Worm (Caenorhabditis elegans): Measurements from ENCODE around the gene clc-6.
A peak's percentile ranks its signal among the peaks of the same experiment; 100 is the strongest.

The clc-6 gene

ce11 chrV:11206467-11206866 lies 10.5 kb upstream of the clc-6 start:
- TF ChIP-seq nfya-1 (tag; optimal IDR thresholded peaks at IDR 0.05) = no peak

DNA sequence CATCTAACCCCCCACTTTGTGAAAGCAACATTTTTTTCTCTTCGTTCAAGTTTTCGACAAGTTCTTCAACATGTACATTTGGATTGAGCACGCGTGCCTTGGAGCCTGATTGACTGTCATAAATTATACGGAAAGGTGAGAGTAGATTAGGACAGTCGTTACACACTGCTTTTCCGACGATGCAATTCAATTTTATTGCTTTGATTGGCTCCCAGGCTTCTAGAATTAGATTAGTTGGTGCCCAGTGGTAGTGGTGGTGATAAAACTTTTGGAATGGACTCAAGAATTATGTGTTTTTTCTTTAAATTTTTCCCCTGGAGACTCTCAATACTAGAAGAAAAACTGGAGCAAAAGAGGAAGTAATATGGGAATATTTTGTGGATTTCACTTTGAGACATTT lies 8.4 kb upstream of the clc-6 start:
- TF ChIP-seq fkh-6 (tag; optimal IDR thresholded peaks at IDR 0.05) (no peak), elt-2 (tag; optimal IDR thresholded peaks at IDR 0.05) (no peak), ceh-24 (tag; optimal IDR thresholded peaks at IDR 0.05) (no peak), Y22D7AL.16 (tag; optimal IDR thresholded peaks at IDR 0.05) (no peak), fax-1 (tag; optimal IDR thresholded peaks at IDR 0.05) (no peak), K09A11.1 (tag; optimal IDR thresholded peaks at IDR 0.05; ENCODE audit: insufficient read depth) (no peak), lin-11 (tag; optimal IDR thresholded peaks at IDR 0.05) (no peak), pag-3 (tag; optimal IDR thresholded peaks at IDR 0.05; ENCODE audit: borderline replicate concordance) (no peak), pax-1 (tag; optimal IDR thresholded peaks at IDR 0.05) (no peak), T23F11.4 (GFP tag; optimal IDR thresholded peaks at IDR 0.05) (no peak), hlh-30 (tag; optimal IDR thresholded peaks at IDR 0.05; ENCODE audit: insufficient read depth) (no peak), ttx-3 (tag; optimal IDR thresholded peaks at IDR 0.05) (no peak), npax-4 (tag; optimal IDR thresholded peaks at IDR 0.05) (no peak), syd-9 (tag; optimal IDR thresholded peaks at IDR 0.05) (no peak), gmeb-2 (tag; optimal IDR thresholded peaks at IDR 0.05) (no peak), tbx-2 (tag; optimal IDR thresholded peaks at IDR 0.05) (no peak)

ce11 chrV:11201826-11202565 lies 6.0 kb upstream of the clc-6 start, which contains the start of gene K10D6.4:
TSS of gene K10D6.4 (plus strand) at chrV:11201925.
- TF ChIP-seq Y22D7AL.16 (tag; optimal IDR thresholded peaks at IDR 0.05) = no peak
- TF ChIP-seq rnt-1 (tag; optimal IDR thresholded peaks at IDR 0.05) = no peak
- TF ChIP-seq elt-2 (tag; optimal IDR thresholded peaks at IDR 0.05) = peak; percentile 49
- no peak for TF ChIP-seq K02D7.2 (tag; optimal IDR thresholded peaks at IDR 0.05)

ce11 chrV:11200316-11200715 lies 4.3 kb upstream of the clc-6 start, which contains the start of gene K10D6.3:
TSS of gene K10D6.3 (plus strand) at chrV:11200616.
- TF ChIP-seq nhr-11 (tag; optimal IDR thresholded peaks at IDR 0.05) = no peak
- TF ChIP-seq ceh-19 (GFP tag; optimal IDR thresholded peaks at IDR 0.05) = no peak
- TF ChIP-seq che-1 (tag; optimal IDR thresholded peaks at IDR 0.05) = no peak

DNA sequence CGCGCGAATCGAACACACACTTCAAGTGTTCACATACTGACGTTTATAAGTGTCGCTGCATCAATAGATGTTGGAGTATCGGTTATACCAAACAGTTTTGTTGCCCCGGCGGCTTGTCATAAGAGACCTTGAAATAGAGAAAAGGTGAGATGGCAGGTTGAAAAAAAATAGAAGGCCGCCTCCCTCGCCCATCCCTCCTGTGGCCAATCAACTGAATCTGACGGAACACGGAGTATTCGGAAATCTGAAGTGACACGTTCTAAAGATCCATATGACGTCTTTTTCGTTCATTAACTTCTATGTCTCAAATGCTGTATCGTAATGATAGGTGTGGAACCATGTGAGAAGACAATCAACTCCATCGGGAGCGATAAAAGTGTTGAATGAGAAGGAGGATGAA lies 3.5 kb upstream of the clc-6 start:
- no peak for TF ChIP-seq fax-1 (tag; optimal IDR thresholded peaks at IDR 0.05)
- no peak for TF ChIP-seq pha-4 (tag; optimal IDR thresholded peaks at IDR 0.05)
- no peak for TF ChIP-seq hlh-8 (tag; optimal IDR thresholded peaks at IDR 0.05)
- no peak for TF ChIP-seq ceh-24 (tag; optimal IDR thresholded peaks at IDR 0.05)
- TF ChIP-seq ceh-22 (tag; optimal IDR thresholded peaks at IDR 0.05) = no peak
- TF ChIP-seq hlh-6 (tag; optimal IDR thresholded peaks at IDR 0.05) = no peak
- no peak for TF ChIP-seq unc-86 (tag; optimal IDR thresholded peaks at IDR 0.05)
- no peak for TF ChIP-seq Y22D7AL.16 (tag; optimal IDR thresholded peaks at IDR 0.05)
- no peak for TF ChIP-seq hlh-13 (GFP tag; optimal IDR thresholded peaks at IDR 0.05)
- no peak for TF ChIP-seq npax-4 (tag; optimal IDR thresholded peaks at IDR 0.05)
- no peak for TF ChIP-seq nhr-11 (tag; optimal IDR thresholded peaks at IDR 0.05)

- TF ChIP-seq fkh-6 (tag; optimal IDR thresholded peaks at IDR 0.05) = no peak
- no peak for TF ChIP-seq dmd-4 (tag; optimal IDR thresholded peaks at IDR 0.05; ENCODE audit: borderline replicate concordance)
- TF ChIP-seq elt-2 (tag; optimal IDR thresholded peaks at IDR 0.05) = no peak
- no peak for TF ChIP-seq hlh-15 (tag; optimal IDR thresholded peaks at IDR 0.05)
- no peak for TF ChIP-seq tbx-2 (tag; optimal IDR thresholded peaks at IDR 0.05)
- TF ChIP-seq nfya-1 (tag; optimal IDR thresholded peaks at IDR 0.05) = no peak
- TF ChIP-seq ahr-1 (tag; optimal IDR thresholded peaks at IDR 0.05) = no peak
- TF ChIP-seq ceh-2 (tag; optimal IDR thresholded peaks at IDR 0.05) = no peak
- TF ChIP-seq ceh-48 (tag; optimal IDR thresholded peaks at IDR 0.05) = no peak
Measured at ce11 chrV:11198094-11198493, 2.1 kb upstream of the clc-6 start.
